Fruit fly (Drosophila melanogaster) whole organism, embryonic: Measurements from ENCODE around the gene gry.

Source experiments
- Adf1 ChIP-seq: fragments of 200-800 bp; sonication (Bioruptor generic); IDR thresholded peaks from 2 replicates; pipeline ENCODE4 v1.3.6; 2022; ENCODE audit warnings: missing biosample characterization, missing genetic modification characterization
- CG10543 ChIP-seq: fragments of 200-800 bp; sonication (Bioruptor generic); optimal IDR thresholded peaks from 3 replicates; lab custom pipeline; 2017; ENCODE audit warnings: missing biosample characterization, mild to moderate bottlenecking, missing genetic modification characterization, moderate library complexity
- CG12219 ChIP-seq: fragments of 200-800 bp; sonication (Bioruptor generic); optimal IDR thresholded peaks from 3 replicates; lab custom pipeline; 2018; ENCODE audit warnings: missing biosample characterization, mild to moderate bottlenecking, missing genetic modification characterization
- CG13894 ChIP-seq: fragments of 200-800 bp; sonication (Bioruptor generic); optimal IDR thresholded peaks from 3 replicates; lab custom pipeline; 2018; ENCODE audit warnings: missing biosample characterization, mild to moderate bottlenecking, missing genetic modification characterization, moderate library complexity
- CG1832 ChIP-seq: fragments of 200-800 bp; sonication (Bioruptor generic); optimal IDR thresholded peaks from 2 replicates; lab custom pipeline; 2017; ENCODE audit warnings: missing biosample characterization, mild to moderate bottlenecking, missing genetic modification characterization, inconsistent platforms
- CG18476 ChIP-seq: fragments of 200-800 bp; sonication (Bioruptor generic); optimal IDR thresholded peaks from 2 replicates; lab custom pipeline; 2016; ENCODE audit warnings: missing biosample characterization, mild to moderate bottlenecking, missing genetic modification characterization
- CG18764 ChIP-seq: fragments of 200-800 bp; sonication (Bioruptor generic); optimal IDR thresholded peaks from 3 replicates; lab custom pipeline; 2016; ENCODE audit warnings: missing biosample characterization, missing genetic modification characterization
- CG3065 ChIP-seq: fragments of 200-800 bp; sonication (Bioruptor generic); optimal IDR thresholded peaks from 2 replicates; lab custom pipeline; 2016; ENCODE audit warnings: missing biosample characterization, missing genetic modification characterization
- CG3163 ChIP-seq: fragments of 200-800 bp; sonication (Bioruptor generic); optimal IDR thresholded peaks from 3 replicates; lab custom pipeline; 2016; ENCODE audit warnings: missing biosample characterization, missing genetic modification characterization
- CG32532 ChIP-seq: fragments of 200-800 bp; sonication (Bioruptor generic); IDR thresholded peaks from 2 replicates; pipeline ENCODE4 v1.3.6; 2022; ENCODE audit warnings: missing biosample characterization, missing genetic modification characterization
- CG34376 ChIP-seq: fragments of 200-800 bp; sonication (Bioruptor generic); optimal IDR thresholded peaks from 2 replicates; lab custom pipeline; 2018; ENCODE audit warnings: missing biosample characterization, mild to moderate bottlenecking, missing genetic modification characterization
- CG34422 ChIP-seq: fragments of 200-800 bp; sonication (Bioruptor generic); IDR thresholded peaks from 3 replicates; pipeline ENCODE4 v1.3.6; 2022; ENCODE audit warnings: missing biosample characterization, missing genetic modification characterization
- CG7987 ChIP-seq: fragments of 200-800 bp; sonication (Bioruptor generic); optimal IDR thresholded peaks from 2 replicates; lab custom pipeline; 2018; ENCODE audit warnings: missing biosample characterization, mild to moderate bottlenecking, missing genetic modification characterization, moderate library complexity
- CG9215 ChIP-seq: fragments of 200-800 bp; sonication (Bioruptor generic); IDR thresholded peaks from 2 replicates; pipeline ENCODE4 v1.3.6; 2022; ENCODE audit warnings: missing biosample characterization, missing genetic modification characterization
- CoRest ChIP-seq: fragments of 200-800 bp; sonication (Bioruptor generic); optimal IDR thresholded peaks from 3 replicates; lab custom pipeline; 2018; ENCODE audit warnings: missing biosample characterization, mild to moderate bottlenecking, missing genetic modification characterization, moderate library complexity
- Drgx ChIP-seq: fragments of 200-800 bp; sonication (Bioruptor generic); IDR thresholded peaks from 2 replicates; pipeline ENCODE4 v1.3.6; 2022; ENCODE audit warnings: missing biosample characterization, missing genetic modification characterization
- Ets65A ChIP-seq: fragments of 200-800 bp; sonication (Bioruptor generic); peaks from one replicate; lab custom pipeline; 2016; ENCODE audit warnings: missing biosample characterization, missing genetic modification characterization
- HLHmδ ChIP-seq: fragments of 200-800 bp; sonication (Bioruptor generic); optimal IDR thresholded peaks from 2 replicates; lab custom pipeline; 2018; ENCODE audit warnings: missing biosample characterization, mild to moderate bottlenecking, missing genetic modification characterization, moderate library complexity
- HmgD ChIP-seq: fragments of 200-800 bp; sonication (Bioruptor generic); optimal IDR thresholded peaks from 3 replicates; lab custom pipeline; 2016; ENCODE audit warnings: missing biosample characterization, missing genetic modification characterization
- MESR4 ChIP-seq: fragments of 200-800 bp; sonication (Bioruptor generic); optimal IDR thresholded peaks from 2 replicates; lab custom pipeline; 2018; ENCODE audit warnings: missing biosample characterization, mild to moderate bottlenecking, missing genetic modification characterization, moderate library complexity
- NK7.1 ChIP-seq: fragments of 200-800 bp; sonication (Bioruptor generic); optimal IDR thresholded peaks from 3 replicates; lab custom pipeline; 2016; ENCODE audit warnings: missing biosample characterization, missing genetic modification characterization
- NfI ChIP-seq: fragments of 200-800 bp; sonication (Bioruptor generic); optimal IDR thresholded peaks from 3 replicates; lab custom pipeline; 2018; ENCODE audit warnings: missing biosample characterization, mild to moderate bottlenecking, missing genetic modification characterization, moderate library complexity
- PHDP ChIP-seq: fragments of 200-800 bp; sonication (Bioruptor generic); optimal IDR thresholded peaks from 3 replicates; lab custom pipeline; 2018; ENCODE audit warnings: missing biosample characterization, mild to moderate bottlenecking, missing genetic modification characterization, moderate library complexity
- Trl ChIP-seq, 3 experiments: fragments of >200 bp in 2 of 3; fragments of 200-800 bp in 1 of 3; sonication (Bioruptor generic) in 1 of 3; optimal IDR thresholded peaks; 2 replicates in 1 of 3; 3 replicates in 2 of 3; lab custom pipeline; 2016 to 2017; ENCODE audit warnings: missing biosample characterization in 1 of 3, missing genetic modification characterization in 1 of 3
- Vsx1 ChIP-seq: fragments of 200-800 bp; sonication (Bioruptor generic); optimal IDR thresholded peaks from 2 replicates; lab custom pipeline; 2017; ENCODE audit warnings: missing biosample characterization, mild to moderate bottlenecking, missing genetic modification characterization, missing genetic modification reagents
- bsh ChIP-seq, 2 experiments: fragments of 200-800 bp; sonication (Bioruptor generic); optimal IDR thresholded peaks; 2 replicates each; lab custom pipeline; 2017 to 2018; ENCODE audit warnings: mild to moderate bottlenecking in 2 of 2, missing biosample characterization in 2 of 2, missing genetic modification characterization in 2 of 2, moderate library complexity in 1 of 2
- cg ChIP-seq: fragments of 200-800 bp; sonication (Bioruptor generic); optimal IDR thresholded peaks from 3 replicates; lab custom pipeline; 2019; ENCODE audit warnings: missing biosample characterization, mild to moderate bottlenecking, missing genetic modification characterization, moderate library complexity
- chn ChIP-seq: fragments of 200-800 bp; sonication (Bioruptor generic); optimal IDR thresholded peaks from 2 replicates; lab custom pipeline; 2016; ENCODE audit warnings: missing biosample characterization, missing genetic modification characterization
- da ChIP-seq: fragments of 200-800 bp; sonication (Bioruptor generic); optimal IDR thresholded peaks from 2 replicates; lab custom pipeline; 2016; ENCODE audit warnings: missing biosample characterization, missing genetic modification characterization
- disco-r ChIP-seq: fragments of 200-800 bp; sonication (Bioruptor generic); optimal IDR thresholded peaks from 2 replicates; lab custom pipeline; 2016; ENCODE audit warnings: missing biosample characterization, missing genetic modification characterization
- dm ChIP-seq: fragments of 200-800 bp; sonication (Bioruptor generic); optimal IDR thresholded peaks from 3 replicates; lab custom pipeline; 2016; ENCODE audit warnings: missing biosample characterization, missing genetic modification characterization
- dpn ChIP-seq, 2 experiments: fragments of 200-800 bp; sonication (Bioruptor generic); optimal IDR thresholded peaks; 3 replicates each; lab custom pipeline; 2016; ENCODE audit warnings: missing biosample characterization in 2 of 2, missing genetic modification characterization in 2 of 2
- ftz-f1 ChIP-seq: fragments of 200-800 bp; sonication (Bioruptor generic); optimal IDR thresholded peaks from 2 replicates; lab custom pipeline; 2016; ENCODE audit warnings: missing biosample characterization, missing genetic modification characterization
- hth ChIP-seq: fragments of >200 bp; optimal IDR thresholded peaks from 2 replicates; lab custom pipeline; 2017; ENCODE audit warnings: inconsistent platforms
- lbe ChIP-seq: fragments of 200-800 bp; sonication (Bioruptor generic); optimal IDR thresholded peaks from 2 replicates; lab custom pipeline; 2016; ENCODE audit warnings: missing biosample characterization, mild to moderate bottlenecking, missing genetic modification characterization
- nerfin-1 ChIP-seq: fragments of 200-800 bp; sonication (Bioruptor generic); optimal IDR thresholded peaks from 3 replicates; lab custom pipeline; 2019; ENCODE audit warnings: missing biosample characterization, mild to moderate bottlenecking, missing genetic modification characterization, moderate library complexity
- nom ChIP-seq: fragments of 200-800 bp; sonication (Bioruptor generic); optimal IDR thresholded peaks from 2 replicates; lab custom pipeline; 2017; ENCODE audit warnings: missing biosample characterization, missing genetic modification characterization, mild to moderate bottlenecking, moderate library complexity, missing genetic modification reagents
- onecut ChIP-seq: fragments of 200-800 bp; sonication (Bioruptor generic); IDR thresholded peaks from 2 replicates; pipeline ENCODE4 v1.3.6; 2022; ENCODE audit warnings: missing biosample characterization, missing genetic modification characterization
- pros ChIP-seq: fragments of 200-800 bp; sonication (Bioruptor generic); optimal IDR thresholded peaks from 3 replicates; lab custom pipeline; 2019; ENCODE audit warnings: missing biosample characterization, mild to moderate bottlenecking, missing genetic modification characterization, moderate library complexity
- pzg ChIP-seq: fragments of 200-800 bp; sonication (Bioruptor generic); optimal IDR thresholded peaks from 3 replicates; lab custom pipeline; 2018; ENCODE audit warnings: missing biosample characterization, mild to moderate bottlenecking, missing genetic modification characterization, moderate library complexity
- sens ChIP-seq: fragments of 200-800 bp; sonication (Bioruptor generic); peaks from one replicate; lab custom pipeline; 2016; ENCODE audit warnings: missing biosample characterization, missing genetic modification characterization
- sob ChIP-seq: fragments of 200-800 bp; sonication (Bioruptor generic); IDR thresholded peaks from 2 replicates; pipeline ENCODE4 v1.3.6; 2022; ENCODE audit warnings: missing biosample characterization, missing genetic modification characterization
- sug ChIP-seq: fragments of 200-800 bp; optimal IDR thresholded peaks from 2 replicates; lab custom pipeline; 2019; ENCODE audit warnings: missing biosample characterization, mild to moderate bottlenecking, missing genetic modification characterization, moderate library complexity
- tx ChIP-seq: fragments of 200-800 bp; sonication (Bioruptor generic); optimal IDR thresholded peaks from 2 replicates; lab custom pipeline; 2016; ENCODE audit warnings: missing biosample characterization, missing genetic modification characterization
- unc-4 ChIP-seq: fragments of 200-800 bp; sonication (Bioruptor generic); IDR thresholded peaks from 2 replicates; pipeline ENCODE4 v1.3.6; 2022; ENCODE audit warnings: missing biosample characterization, missing genetic modification characterization; ENCODE audit not compliant: partially characterized antibody
- vfl ChIP-seq: fragments of 200-800 bp; sonication (Bioruptor generic); optimal IDR thresholded peaks from 2 replicates; lab custom pipeline; 2016; ENCODE audit warnings: missing biosample characterization, missing genetic modification characterization
- wor ChIP-seq: fragments of 200-800 bp; sonication (Bioruptor generic); IDR thresholded peaks from 2 replicates; pipeline ENCODE4 v1.3.6; 2022; ENCODE audit warnings: missing biosample characterization, missing genetic modification characterization
- zen2 ChIP-seq: fragments of 200-800 bp; sonication (Bioruptor generic); IDR thresholded peaks from 3 replicates; pipeline ENCODE4 v1.3.6; 2022; ENCODE audit warnings: missing biosample characterization, missing genetic modification characterization; ENCODE audit not compliant: partially characterized antibody

gry gene

DNA sequence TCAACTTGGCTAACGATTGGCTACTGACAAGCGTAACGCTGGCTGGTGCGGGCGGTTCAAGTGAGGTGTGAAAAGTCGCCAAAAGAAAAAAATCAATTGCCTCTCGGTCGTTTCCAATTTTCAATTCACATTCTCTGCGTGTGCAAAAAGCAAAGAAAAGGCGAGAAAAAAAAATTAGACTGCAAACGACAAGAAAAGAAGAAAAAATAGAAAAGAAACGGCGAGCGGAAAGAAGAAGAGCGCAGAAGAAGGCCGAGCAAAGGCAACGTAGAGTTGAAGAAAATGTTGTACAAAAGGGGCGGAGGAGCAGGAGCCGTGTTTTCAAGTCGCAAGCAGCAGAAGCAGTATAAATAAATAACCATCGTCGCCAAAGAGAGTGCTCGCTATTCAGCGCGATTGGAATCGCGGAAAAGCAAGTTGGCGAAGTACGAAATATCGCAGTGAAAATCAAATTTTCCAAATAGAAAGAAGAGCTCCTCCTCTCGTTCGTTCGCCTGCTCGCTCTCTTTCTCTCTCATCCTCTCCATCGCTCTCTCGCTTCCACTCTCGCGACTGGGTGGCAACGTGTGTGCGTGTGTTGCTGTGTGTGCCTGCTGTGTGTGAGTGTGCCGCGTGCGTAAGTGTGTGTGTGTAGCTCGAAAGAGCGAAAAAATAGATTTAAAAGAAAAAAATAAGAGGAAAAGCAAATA lies 27.0 kb downstream of the gry start:
- TF ChIP-seq Ets65A (GFP tag; lab: Kevin White, UChicago) (no peak), chn (GFP tag; lab: Kevin White, UChicago) (peak; percentile 26), cg (peak; percentile 100), hth (no peak), CG10543 (peak; percentile 23), zen2 (GFP tag; lab: Robert Waterston, UW) (0 out of 3 replicates have a peak, but pooled peaks have one; percentile 15), pros (peak; percentile 58), pzg (GFP tag; lab: Kevin White, UChicago) (peak; percentile 7), unc-4 (GFP tag; lab: Robert Waterston, UW) (0 out of 2 replicates have a peak, but pooled peaks have one; percentile 21), dpn (GFP tag; optimal IDR thresholded peaks at IDR 0.05; lab: Kevin White, UChicago) (peak in 1 of 2 experiments; percentile 17), sens (GFP tag; lab: Kevin White, UChicago) (peak; percentile 10), CG18476 (GFP tag; lab: Kevin White, UChicago) (no peak), ftz-f1 (GFP tag; lab: Kevin White, UChicago) (peak; percentile 34), sob (GFP tag; lab: Robert Waterston, UW) (peak; percentile 20; the same call in 1 of the 2 replicates), dm (GFP tag; lab: Kevin White, UChicago) (peak; percentile 3), NK7.1 (GFP tag; lab: Kevin White, UChicago) (no peak), disco-r (peak; percentile 17), Trl (optimal IDR thresholded peaks at IDR 0.05; lab: Kevin White, UChicago) (peak; percentile 95 to 99), Trl (GFP tag; optimal IDR thresholded peaks at IDR 0.05; lab: Kevin White, UChicago) (peak; percentile 67), onecut (GFP tag; lab: Robert Waterston, UW) (peak; percentile 6; the same call in 1 of the 2 replicates), HmgD (GFP tag; lab: Kevin White, UChicago) (peak; percentile 16), sug (tag; lab: Kevin White, UChicago) (no peak), nerfin-1 (peak; percentile 41), Drgx (GFP tag; lab: Robert Waterston, UW) (0 out of 2 replicates have a peak, but pooled peaks have one; percentile 11), CoRest (tag; lab: Kevin White, UChicago) (no peak), CG3163 (peak; percentile 66), CG12219 (peak; percentile 57), Vsx1 (GFP tag; lab: Kevin White, UChicago) (no peak), CG18764 (no peak), lbe (no peak), HLHmδ (GFP tag; lab: Kevin White, UChicago) (peak; percentile 46), vfl (peak; percentile 9), NfI (peak; percentile 6), PHDP (tag; lab: Kevin White, UChicago) (no peak), CG34376 (GFP tag; lab: Kevin White, UChicago) (peak; percentile 60), wor (GFP tag; lab: Robert Waterston, UW) (no peak), da (GFP tag; lab: Kevin White, UChicago) (no peak), CG32532 (GFP tag; lab: Robert Waterston, UW) (peak; percentile 55; the same call in 1 of the 2 replicates), CG9215 (GFP tag; lab: Robert Waterston, UW) (no peak), bsh (GFP tag; optimal IDR thresholded peaks at IDR 0.05; lab: Kevin White, UChicago) (peak in 1 of 2 experiments; percentile 48), CG3065 (no peak), CG7987 (peak; percentile 54), MESR4 (GFP tag; lab: Kevin White, UChicago) (peak; percentile 23), CG1832 (peak; percentile 87), Adf1 (GFP tag; lab: Robert Waterston, UW) (peak; percentile 32; the same call in 1 of the 2 replicates), nom (GFP tag; lab: Kevin White, UChicago) (peak; percentile 68), tx (no peak), CG13894 (tag; lab: Kevin White, UChicago) (no peak), CG34422 (GFP tag; lab: Robert Waterston, UW) (peak; percentile 28; the same call in 1 of the 3 replicates)
